Worm (Caenorhabditis elegans) whole organism, young adult: Measurements from ENCODE around the gene F55A11.4.

Experiments
- B0019.2 ChIP-seq: fragments of 200-800 bp; sonication (Bioruptor generic); conservative IDR thresholded peaks from 2 replicates; pipeline ENCODE4 v1.3.6; 2022; ENCODE audit warnings: missing genetic modification reagents, missing genetic modification characterization, missing compliant biosample characterization
- C06A6.2 ChIP-seq: fragments of 200-800 bp; sonication (Bioruptor generic); conservative IDR thresholded peaks from 2 replicates; pipeline ENCODE4 v1.3.6; 2022; ENCODE audit warnings: missing genetic modification characterization, missing compliant biosample characterization
- F37B4.10 ChIP-seq: fragments of 200-800 bp; sonication (Bioruptor generic); IDR thresholded peaks from 2 replicates; pipeline ENCODE4 v1.3.6; 2022; ENCODE audit warnings: missing genetic modification characterization, missing compliant biosample characterization
- K11D2.4 ChIP-seq: fragments of 200-800 bp; sonication (Bioruptor generic); IDR thresholded peaks from 2 replicates; pipeline ENCODE4 v1.3.6; 2022; ENCODE audit warnings: missing genetic modification reagents, missing genetic modification characterization, missing compliant biosample characterization
- Y53F4B.3 ChIP-seq: fragments of 200-800 bp; sonication (Bioruptor generic); IDR thresholded peaks from 2 replicates; pipeline ENCODE4 v1.3.6; 2022; ENCODE audit warnings: missing genetic modification reagents, missing genetic modification characterization, missing compliant biosample characterization
- Y53G8AR.9 ChIP-seq: fragments of 200-800 bp; sonication (Bioruptor generic); conservative IDR thresholded peaks from 2 replicates; pipeline ENCODE4 v1.3.6; 2022; ENCODE audit warnings: missing genetic modification reagents, missing genetic modification characterization, missing compliant biosample characterization
- Y56A3A.18 ChIP-seq: fragments of 200-800 bp; sonication (Bioruptor generic); IDR thresholded peaks from 2 replicates; pipeline ENCODE4 v1.3.6; 2022; ENCODE audit warnings: missing genetic modification reagents, missing genetic modification characterization, missing compliant biosample characterization
- cebp-1 ChIP-seq, 2 experiments: fragments of 200-800 bp in 1 of 2; sonication (Bioruptor generic) in 1 of 2; sonication (generic microtip) in 1 of 2; IDR thresholded peaks in 1 of 2; optimal IDR thresholded peaks in 1 of 2; 2 replicates each; pipeline versions ENCODE4 v1.3.6 to Lab custom; 2017 to 2022; ENCODE audit warnings: missing compliant biosample characterization in 2 of 2, missing genetic modification characterization in 2 of 2, mild to moderate bottlenecking in 1 of 2, missing genetic modification reagents in 1 of 2, moderate library complexity in 1 of 2
- ceh-91 ChIP-seq: fragments of 200-800 bp; sonication (Bioruptor generic); IDR thresholded peaks from 2 replicates; pipeline ENCODE4 v1.3.6; 2022; ENCODE audit warnings: missing genetic modification reagents, missing genetic modification characterization, missing compliant biosample characterization
- chd-7 ChIP-seq: sonication (generic microtip); optimal IDR thresholded peaks from 2 replicates; lab custom pipeline; 2016; ENCODE audit warnings: mild to moderate bottlenecking, missing genetic modification characterization, moderate library complexity, missing compliant biosample characterization
- dpff-1 ChIP-seq: sonication (generic microtip); optimal IDR thresholded peaks from 2 replicates; lab custom pipeline; 2017; ENCODE audit warnings: mild to moderate bottlenecking, missing genetic modification characterization, missing compliant biosample characterization
- egrh-3 ChIP-seq: fragments of 200-800 bp; sonication (Bioruptor generic); IDR thresholded peaks from 2 replicates; pipeline ENCODE4 v1.3.6; 2022; ENCODE audit warnings: missing genetic modification reagents, missing genetic modification characterization, missing compliant biosample characterization
- ekl-4 ChIP-seq: fragments of 200-800 bp; sonication (Bioruptor generic); IDR thresholded peaks from 2 replicates; pipeline ENCODE4 v1.3.6; 2022; ENCODE audit warnings: missing genetic modification reagents, missing genetic modification characterization, missing compliant biosample characterization
- ets-4 ChIP-seq: fragments of 200-800 bp; sonication (Bioruptor generic); optimal IDR thresholded peaks from 2 replicates; lab custom pipeline; 2018; ENCODE audit warnings: mild to moderate bottlenecking, missing genetic modification characterization, missing compliant biosample characterization
- fkh-3 ChIP-seq: sonication (generic microtip); optimal IDR thresholded peaks from 2 replicates; lab custom pipeline; 2016; ENCODE audit warnings: mild to moderate bottlenecking, missing genetic modification characterization, missing compliant biosample characterization
- gei-17 ChIP-seq: fragments of 200-800 bp; sonication (Bioruptor generic); optimal IDR thresholded peaks from 2 replicates; lab custom pipeline; 2018; ENCODE audit warnings: mild to moderate bottlenecking, missing genetic modification characterization, missing compliant biosample characterization
- him-1 ChIP-seq: sonication (generic microtip); optimal IDR thresholded peaks from 2 replicates; lab custom pipeline; 2016; ENCODE audit warnings: missing genotype, missing genetic modification reagents, missing genetic modification characterization, missing compliant biosample characterization
- lin-26 ChIP-seq: fragments of 200-800 bp; sonication (Bioruptor generic); IDR thresholded peaks from 2 replicates; pipeline ENCODE4 v1.3.6; 2022; ENCODE audit warnings: missing genetic modification reagents, missing genetic modification characterization, missing compliant biosample characterization
- lin-40 ChIP-seq: sonication (generic microtip); optimal IDR thresholded peaks from 2 replicates; lab custom pipeline; 2016; ENCODE audit warnings: missing genetic modification characterization, mild to moderate bottlenecking, missing compliant biosample characterization, missing genotype, missing genetic modification reagents
- lir-1 ChIP-seq: fragments of 200-800 bp; sonication (Bioruptor generic); conservative IDR thresholded peaks from 2 replicates; pipeline ENCODE4 v1.3.6; 2022; ENCODE audit warnings: missing genetic modification reagents, missing genetic modification characterization, missing compliant biosample characterization
- lsy-27 ChIP-seq: sonication (generic microtip); optimal IDR thresholded peaks from 2 replicates; lab custom pipeline; 2017; ENCODE audit warnings: missing genetic modification characterization, mild to moderate bottlenecking, missing compliant biosample characterization, antibody characterized with exemption, missing genotype, borderline replicate concordance; ENCODE audit not compliant: insufficient read depth
- madf-10 ChIP-seq: sonication (generic microtip); optimal IDR thresholded peaks from 2 replicates; lab custom pipeline; 2016; ENCODE audit warnings: mild to moderate bottlenecking, missing genetic modification characterization, missing compliant biosample characterization
- mcd-1 ChIP-seq: fragments of 200-800 bp; sonication (Bioruptor generic); IDR thresholded peaks from 2 replicates; pipeline ENCODE4 v1.3.6; 2022; ENCODE audit warnings: missing genetic modification reagents, missing genetic modification characterization, missing compliant biosample characterization
- nfya-2 ChIP-seq: fragments of 200-800 bp; sonication (Bioruptor generic); IDR thresholded peaks from 2 replicates; pipeline ENCODE4 v1.3.6; 2022; ENCODE audit warnings: missing genetic modification reagents, missing genetic modification characterization, missing compliant biosample characterization
- nhr-80 ChIP-seq: sonication (generic microtip); optimal IDR thresholded peaks from 2 replicates; lab custom pipeline; 2016; ENCODE audit warnings: missing genetic modification characterization, missing compliant biosample characterization
- snpc-1.1 ChIP-seq: sonication (generic microtip); optimal IDR thresholded peaks from 2 replicates; lab custom pipeline; 2017; ENCODE audit warnings: missing genetic modification characterization, mild to moderate bottlenecking, missing compliant biosample characterization, antibody characterized with exemption, moderate library complexity, missing genotype, missing genetic modification reagents; ENCODE audit not compliant: insufficient read depth
- snpc-1.3 ChIP-seq: sonication (generic microtip); optimal IDR thresholded peaks from 2 replicates; lab custom pipeline; 2017; ENCODE audit warnings: missing genetic modification characterization, mild to moderate bottlenecking, missing compliant biosample characterization, antibody characterized with exemption, moderate library complexity, missing genotype, missing genetic modification reagents; ENCODE audit not compliant: insufficient read depth
- snpc-3.4 ChIP-seq: sonication (generic microtip); optimal IDR thresholded peaks from 2 replicates; lab custom pipeline; 2017; ENCODE audit warnings: missing genetic modification characterization, mild to moderate bottlenecking, missing compliant biosample characterization, antibody characterized with exemption, moderate library complexity, missing genotype, missing genetic modification reagents
- somi-1 ChIP-seq: fragments of 200-800 bp; sonication (Bioruptor generic); optimal IDR thresholded peaks from 2 replicates; lab custom pipeline; 2018; ENCODE audit warnings: mild to moderate bottlenecking, missing genetic modification characterization, missing compliant biosample characterization
- sptf-2 ChIP-seq: fragments of 200-800 bp; sonication (Bioruptor generic); optimal IDR thresholded peaks from 2 replicates; lab custom pipeline; 2018; ENCODE audit warnings: mild to moderate bottlenecking, missing genetic modification characterization, missing compliant biosample characterization
- unc-62 ChIP-seq: fragments of 150-350 bp; optimal IDR thresholded peaks from 2 replicates; lab custom pipeline; 2014; ENCODE audit warnings: missing biosample characterization, missing genetic modification reagents, missing genetic modification characterization
- ztf-18 ChIP-seq: sonication (generic microtip); optimal IDR thresholded peaks from 2 replicates; lab custom pipeline; 2016; ENCODE audit warnings: missing genotype, mild to moderate bottlenecking, missing genetic modification characterization, missing compliant biosample characterization
- ztf-22 ChIP-seq: fragments of 200-800 bp; sonication (Bioruptor generic); optimal IDR thresholded peaks from 2 replicates; lab custom pipeline; 2018; ENCODE audit warnings: mild to moderate bottlenecking, missing genetic modification characterization, moderate library complexity, missing compliant biosample characterization
- ztf-28 ChIP-seq: fragments of 200-800 bp; sonication (Bioruptor generic); IDR thresholded peaks from 2 replicates; pipeline ENCODE4 v1.3.6; 2022; ENCODE audit warnings: missing genetic modification reagents, missing genetic modification characterization, missing compliant biosample characterization
- ztf-6 ChIP-seq: fragments of 200-800 bp; sonication (Bioruptor generic); IDR thresholded peaks from 2 replicates; pipeline ENCODE4 v1.3.6; 2022; ENCODE audit warnings: missing genetic modification reagents, missing genetic modification characterization, missing compliant biosample characterization

F55A11.4 gene

DNA sequence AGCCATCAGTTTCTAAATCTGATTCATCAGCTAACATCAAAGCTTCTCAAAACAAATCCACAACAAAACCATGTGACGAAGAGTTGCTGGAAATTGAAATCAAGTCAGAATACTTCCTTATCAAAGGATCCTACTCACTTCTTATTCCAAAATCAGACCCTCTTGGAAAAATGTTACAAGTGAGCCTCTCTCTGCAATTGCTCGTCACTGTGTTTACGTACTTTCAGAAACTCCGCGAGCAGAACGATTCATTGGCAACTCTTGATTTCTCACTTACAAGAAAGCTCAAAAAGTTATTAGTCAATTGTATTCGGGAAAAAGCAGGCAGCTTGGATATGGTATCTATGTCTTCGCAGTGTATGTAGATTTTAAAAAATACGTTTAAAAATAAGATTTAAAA is 18.8 kb upstream of the F55A11.4 start:
- TF ChIP-seq gei-17 (GFP tag; lab: Kevin White, UChicago) (no peak), madf-10 (no peak), nfya-2 (GFP tag; lab: Robert Waterston, UW) (no peak), ceh-91 (GFP tag; lab: Robert Waterston, UW) (no peak), dpff-1 (tag; lab: Kevin White, UChicago) (no peak), Y56A3A.18 (GFP tag; lab: Robert Waterston, UW) (no peak), cebp-1 (GFP tag; IDR thresholded peaks at IDR 0.05; lab: Robert Waterston, UW) (no peak), cebp-1 (tag; optimal IDR thresholded peaks at IDR 0.05; lab: Kevin White, UChicago) (no peak), F37B4.10 (GFP tag; lab: Robert Waterston, UW) (no peak), K11D2.4 (GFP tag; lab: Robert Waterston, UW) (no peak), lin-26 (no peak), C06A6.2 (no peak), ekl-4 (GFP tag; lab: Robert Waterston, UW) (no peak), lsy-27 (tag; lab: Kevin White, UChicago) (no peak), lir-1 (GFP tag; lab: Robert Waterston, UW) (no peak), unc-62 (GFP tag; lab: Kevin White, UChicago) (no peak), ztf-22 (GFP tag; lab: Kevin White, UChicago) (no peak), ztf-28 (no peak)

DNA sequence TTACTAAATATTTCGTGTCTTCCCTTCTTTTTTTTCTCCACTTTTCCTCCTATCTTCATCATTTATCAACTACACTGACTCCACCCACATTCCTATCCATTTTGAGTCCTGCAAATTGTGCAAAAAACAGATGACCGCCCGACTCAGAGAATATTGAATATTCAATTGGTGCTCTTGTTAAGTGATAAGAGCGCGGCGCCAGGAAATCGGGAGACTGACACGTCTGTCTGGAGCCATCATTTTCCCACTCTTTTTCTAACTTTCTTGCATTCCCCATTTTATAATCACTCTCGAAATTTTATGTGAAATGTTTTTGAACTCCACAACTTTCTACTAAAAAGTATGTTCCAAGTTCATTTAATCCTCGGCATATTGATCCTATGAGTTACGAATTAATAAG is 14.4 kb upstream of the F55A11.4 start:
- no peak for TF ChIP-seq snpc-1.1
- TF ChIP-seq snpc-1.3 (tag; lab: Kevin White, UChicago) = no peak
- no peak for TF ChIP-seq egrh-3
- no peak for TF ChIP-seq ztf-22 (GFP tag; lab: Kevin White, UChicago)
- peak; percentile 84 for TF ChIP-seq nhr-80 (tag; lab: Kevin White, UChicago)

DNA sequence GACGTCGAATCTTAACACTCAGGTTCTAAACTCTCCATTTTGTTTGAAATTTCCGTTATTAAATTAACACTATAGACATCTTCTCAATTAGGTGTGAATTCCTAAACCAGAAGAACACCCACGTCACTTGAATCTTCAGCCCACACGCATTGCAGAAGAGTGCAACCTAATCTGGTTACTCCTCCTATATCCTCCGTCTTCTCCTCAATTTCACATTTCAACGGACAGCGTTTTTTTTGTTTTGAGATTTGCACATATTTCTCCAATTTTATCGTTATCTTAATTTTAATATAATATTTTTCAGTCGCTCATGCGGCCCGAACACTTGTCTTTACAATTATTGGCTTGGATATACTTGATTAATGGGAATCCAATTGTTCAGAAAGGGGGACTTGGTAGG is 12.9 kb upstream of the F55A11.4 start, which contains the start of gene smoc-1:
Gene smoc-1 (plus strand): TSS at position 301 of the 400 bp plus-strand sequence.
- TF ChIP-seq ets-4 (GFP tag; lab: Kevin White, UChicago) = no peak
- no peak for TF ChIP-seq chd-7 (tag; lab: Kevin White, UChicago)
- no peak for TF ChIP-seq ztf-18
- TF ChIP-seq somi-1 (GFP tag; lab: Kevin White, UChicago) = no peak
- no peak for TF ChIP-seq B0019.2 (GFP tag; lab: Robert Waterston, UW)
- TF ChIP-seq fkh-3 (tag; lab: Kevin White, UChicago) = no peak
- no peak for TF ChIP-seq mcd-1 (GFP tag; lab: Robert Waterston, UW)
- TF ChIP-seq Y53G8AR.9 = no peak
- no peak for TF ChIP-seq snpc-3.4
- no peak for TF ChIP-seq ztf-6 (GFP tag; lab: Robert Waterston, UW)
- no peak for TF ChIP-seq unc-62 (GFP tag; lab: Kevin White, UChicago)
- TF ChIP-seq snpc-1.3 (tag; lab: Kevin White, UChicago) = no peak
- no peak for TF ChIP-seq lin-40 (tag; lab: Kevin White, UChicago)
- TF ChIP-seq Y53F4B.3 (GFP tag; lab: Robert Waterston, UW) = no peak
- TF ChIP-seq him-1 (tag; lab: Kevin White, UChicago) = no peak
- TF ChIP-seq egrh-3 = no peak
- TF ChIP-seq sptf-2 (GFP tag; lab: Kevin White, UChicago) = no peak
